Worm (Caenorhabditis elegans): ENCODE results near the gene R11.4.

- TF ChIP-seq hmg-4 (GFP tag; optimal IDR thresholded peaks at IDR 0.05) (peak; percentile 8), flt-1 (GFP tag; IDR thresholded peaks at IDR 0.05) (no peak), ama-1 (optimal IDR thresholded peaks at IDR 0.05) (no peak), F13C5.2 (tag; optimal IDR thresholded peaks at IDR 0.05) (no peak), pes-1 (GFP tag; IDR thresholded peaks at IDR 0.05) (no peak), ceh-36 (tag; optimal IDR thresholded peaks at IDR 0.05) (no peak), B0310.2 (tag; optimal IDR thresholded peaks at IDR 0.05) (no peak)
Observed at ce11 chrX:16202229-16202628, 8.2 kb downstream of the R11.4 start.
